Worm (Caenorhabditis elegans): ENCODE data around the gene rpl-21.

The rpl-21 gene

DNA sequence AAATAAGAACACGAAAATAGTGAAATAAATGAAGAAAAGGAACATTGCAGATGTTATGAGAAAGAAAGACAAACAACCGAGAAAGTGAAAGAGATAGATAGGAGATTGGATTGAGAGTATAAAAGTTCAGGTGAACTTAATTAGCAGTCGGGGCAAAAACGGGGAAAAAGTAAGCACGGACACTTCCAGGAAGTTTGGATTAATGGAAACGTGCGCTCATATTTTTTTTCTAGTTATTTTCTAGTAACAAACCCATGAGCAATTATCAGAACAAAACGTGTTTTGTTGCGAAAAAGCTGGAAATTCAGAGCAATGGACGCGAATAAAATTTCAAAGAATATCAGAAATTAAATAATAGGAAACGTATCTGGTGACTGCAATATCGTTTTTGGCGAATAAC, 8.1 kb downstream of the rpl-21 start:
- TF ChIP-seq nfya-1 (tag; optimal IDR thresholded peaks at IDR 0.05; ENCODE audit: insufficient read depth): no peak
- TF ChIP-seq jun-1 (tag; optimal IDR thresholded peaks at IDR 0.05): no peak
- no peak for TF ChIP-seq skn-1 (tag; optimal IDR thresholded peaks at IDR 0.05)
- no peak for TF ChIP-seq zag-1 (tag; optimal IDR thresholded peaks at IDR 0.05)
- no peak for TF ChIP-seq fkh-2 (tag; optimal IDR thresholded peaks at IDR 0.05)
- no peak for TF ChIP-seq ceh-82 (tag; optimal IDR thresholded peaks at IDR 0.05)
- TF ChIP-seq nhr-237 (tag; optimal IDR thresholded peaks at IDR 0.05): no peak
- TF ChIP-seq nhr-67 (tag; optimal IDR thresholded peaks at IDR 0.05): no peak
- no peak for TF ChIP-seq fkh-10 (GFP tag; optimal IDR thresholded peaks at IDR 0.05)
- no peak for TF ChIP-seq aly-2 (tag; optimal IDR thresholded peaks at IDR 0.05)
- no peak for TF ChIP-seq sea-2 (GFP tag; optimal IDR thresholded peaks at IDR 0.05)
- no peak for TF ChIP-seq mdl-1 (tag; optimal IDR thresholded peaks at IDR 0.05)
- TF ChIP-seq egl-27 (tag; optimal IDR thresholded peaks at IDR 0.05): no peak
- TF ChIP-seq nhr-76 (tag; optimal IDR thresholded peaks at IDR 0.05): no peak
- TF ChIP-seq fos-1 (tag; optimal IDR thresholded peaks at IDR 0.05): no peak
- no peak for TF ChIP-seq tbx-2 (tag; optimal IDR thresholded peaks at IDR 0.05)

DNA sequence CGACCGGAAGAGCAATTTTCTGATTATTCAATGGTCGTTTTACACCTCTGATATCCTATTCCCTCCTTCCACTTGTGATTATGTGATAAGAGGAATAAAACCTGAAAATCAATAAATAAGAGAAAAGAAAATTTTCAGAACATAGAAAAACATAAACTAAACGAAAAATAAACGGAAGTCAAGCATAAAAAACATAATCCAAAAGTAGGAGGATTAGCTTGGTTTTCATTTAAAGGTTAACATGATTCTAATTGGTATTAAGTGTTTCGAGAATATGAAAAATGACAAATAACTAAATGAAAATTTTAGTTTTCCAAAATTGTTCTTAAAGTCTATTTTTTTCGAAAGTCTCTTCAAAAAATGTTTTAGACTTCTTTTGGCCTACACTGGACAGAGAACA, 8.9 kb downstream of the rpl-21 start, which contains the start of gene gei-8:
Gene gei-8 (minus strand): TSS at position 101 of the 400 bp plus-strand sequence.
- TF ChIP-seq nhr-77 (tag; optimal IDR thresholded peaks at IDR 0.05): no peak
- TF ChIP-seq sea-2 (GFP tag; optimal IDR thresholded peaks at IDR 0.05): no peak
- TF ChIP-seq nhr-67 (tag; optimal IDR thresholded peaks at IDR 0.05): no peak
- no peak for TF ChIP-seq elt-2 (tag; optimal IDR thresholded peaks at IDR 0.05)
- no peak for TF ChIP-seq tbx-2 (tag; optimal IDR thresholded peaks at IDR 0.05)
- TF ChIP-seq hmg-11 (tag; optimal IDR thresholded peaks at IDR 0.05): no peak
- TF ChIP-seq ceh-82 (tag; optimal IDR thresholded peaks at IDR 0.05): no peak
- TF ChIP-seq mdl-1 (tag; optimal IDR thresholded peaks at IDR 0.05): no peak
- no peak for TF ChIP-seq elt-3 (tag; optimal IDR thresholded peaks at IDR 0.05)
- no peak for TF ChIP-seq daf-12 (tag; optimal IDR thresholded peaks at IDR 0.05)
- TF ChIP-seq skn-1 (tag; optimal IDR thresholded peaks at IDR 0.05): no peak
- no peak for TF ChIP-seq ZK546.5 (tag; optimal IDR thresholded peaks at IDR 0.05)
- TF ChIP-seq elt-1 (tag; optimal IDR thresholded peaks at IDR 0.05): no peak
- no peak for TF ChIP-seq pqm-1 (tag; optimal IDR thresholded peaks at IDR 0.05)
- no peak for TF ChIP-seq lin-15B (tag; optimal IDR thresholded peaks at IDR 0.05)
- TF ChIP-seq fkh-2 (tag; optimal IDR thresholded peaks at IDR 0.05): no peak
- TF ChIP-seq aly-2 (tag; optimal IDR thresholded peaks at IDR 0.05): no peak
- TF ChIP-seq pha-4 (tag; optimal IDR thresholded peaks at IDR 0.05): no peak

DNA sequence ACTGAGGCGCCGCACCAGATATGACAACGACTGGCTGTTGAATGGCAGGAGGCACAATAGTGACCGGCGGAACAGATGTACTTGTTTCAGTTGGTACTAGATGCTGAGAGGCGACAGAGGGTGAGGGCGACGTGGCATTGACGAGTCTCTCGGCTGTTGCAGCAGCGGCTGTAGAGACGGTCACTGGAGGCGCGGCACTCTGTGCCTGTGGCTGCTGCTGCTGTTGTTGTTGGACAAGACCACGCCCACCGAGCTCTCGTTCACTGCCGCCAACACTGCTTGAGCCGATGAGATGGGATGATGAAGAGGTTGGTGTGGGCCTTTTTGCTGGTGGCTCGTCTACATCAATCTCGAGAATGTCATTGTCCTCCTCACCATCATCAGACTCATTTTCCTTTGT, 12.9 kb downstream of the rpl-21 start:
- TF ChIP-seq nhr-25 (tag; optimal IDR thresholded peaks at IDR 0.05) (no peak), mdl-1 (tag; optimal IDR thresholded peaks at IDR 0.05) (no peak), unc-62 (GFP tag; optimal IDR thresholded peaks at IDR 0.05) (no peak), nfya-1 (tag; optimal IDR thresholded peaks at IDR 0.05; ENCODE audit: insufficient read depth) (no peak), nhr-23 (tag; optimal IDR thresholded peaks at IDR 0.05) (no peak), jun-1 (tag; optimal IDR thresholded peaks at IDR 0.05) (no peak)

DNA sequence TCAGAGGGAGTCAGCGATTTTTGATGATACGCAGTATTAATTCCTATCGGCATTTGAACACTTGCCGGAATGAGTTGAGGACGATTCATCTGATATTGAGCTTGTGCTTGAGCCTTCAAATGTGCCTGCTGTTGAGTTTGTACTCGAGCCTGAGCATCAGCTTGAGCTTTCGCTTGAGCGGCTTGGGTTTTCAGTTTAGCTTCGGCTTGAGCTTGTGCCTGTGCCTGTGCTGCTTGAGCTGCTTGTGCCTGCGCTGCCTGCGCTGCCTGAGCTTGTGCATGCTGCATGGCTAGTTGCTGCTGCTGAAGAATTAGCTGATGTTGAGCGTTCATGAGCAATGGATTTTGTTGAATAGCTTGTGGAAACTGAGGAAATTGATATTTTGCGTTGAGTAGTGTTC, 14.2 kb downstream of the rpl-21 start:
- TF ChIP-seq nfya-1 (tag; optimal IDR thresholded peaks at IDR 0.05; ENCODE audit: insufficient read depth) (no peak), elt-2 (tag; optimal IDR thresholded peaks at IDR 0.05) (no peak), elt-3 (tag; optimal IDR thresholded peaks at IDR 0.05) (no peak), zag-1 (tag; optimal IDR thresholded peaks at IDR 0.05) (no peak), hmg-11 (tag; optimal IDR thresholded peaks at IDR 0.05) (no peak), pqm-1 (tag; optimal IDR thresholded peaks at IDR 0.05) (no peak), skn-1 (tag; optimal IDR thresholded peaks at IDR 0.05) (no peak), nhr-28 (tag; optimal IDR thresholded peaks at IDR 0.05) (no peak), nhr-25 (tag; optimal IDR thresholded peaks at IDR 0.05) (no peak), ceh-9 (tag; optimal IDR thresholded peaks at IDR 0.05) (no peak), lin-39 (tag; optimal IDR thresholded peaks at IDR 0.05) (no peak), mdl-1 (tag; optimal IDR thresholded peaks at IDR 0.05) (no peak), ztf-11 (tag; optimal IDR thresholded peaks at IDR 0.05) (no peak), mml-1 (tag; optimal IDR thresholded peaks at IDR 0.05) (no peak), nhr-76 (tag; optimal IDR thresholded peaks at IDR 0.05) (no peak), egl-27 (tag; optimal IDR thresholded peaks at IDR 0.05) (no peak), nhr-237 (tag; optimal IDR thresholded peaks at IDR 0.05) (no peak), eor-1 (tag; optimal IDR thresholded peaks at IDR 0.05) (no peak)
